Fruit fly (Drosophila melanogaster): ENCODE measurements around the gene CG1138.

CG1138 gene

dm6 chr3R:6597922-6598321 is at the start of gene CG1138:
TSS of gene CG1138 (minus strand) at chr3R:6598022.
- no peak for TF ChIP-seq Ets98B (GFP tag; IDR thresholded peaks at IDR 0.05)
- no peak for TF ChIP-seq gl (tag; optimal IDR thresholded peaks at IDR 0.05)
- TF ChIP-seq Pif1B (GFP tag; optimal IDR thresholded peaks at IDR 0.05), result no peak
- TF ChIP-seq D1 (tag; optimal IDR thresholded peaks at IDR 0.05), result no peak
- no peak for TF ChIP-seq CG13204 (GFP tag; optimal IDR thresholded peaks at IDR 0.05)
- TF ChIP-seq CG9948 (tag; optimal IDR thresholded peaks at IDR 0.05), result no peak
- no peak for TF ChIP-seq Pif1A (GFP tag; optimal IDR thresholded peaks at IDR 0.05)
- TF ChIP-seq Snoo (tag; optimal IDR thresholded peaks at IDR 0.05), result no peak
- TF ChIP-seq fd96Ca (GFP tag; IDR thresholded peaks at IDR 0.05), result no peak
- no peak for TF ChIP-seq CG14655 (GFP tag; optimal IDR thresholded peaks at IDR 0.05)
- TF ChIP-seq CG12605 (GFP tag; IDR thresholded peaks at IDR 0.05), result no peak
- no peak for TF ChIP-seq CG17806 (tag; optimal IDR thresholded peaks at IDR 0.05)
- no peak for TF ChIP-seq CG15710 (tag; optimal IDR thresholded peaks at IDR 0.05)
- TF ChIP-seq CG8301 (tag; optimal IDR thresholded peaks at IDR 0.05), result no peak
- no peak for TF ChIP-seq EcR (GFP tag; optimal IDR thresholded peaks at IDR 0.05)
- no peak for TF ChIP-seq CG10348 (GFP tag; IDR thresholded peaks at IDR 0.05)

DNA sequence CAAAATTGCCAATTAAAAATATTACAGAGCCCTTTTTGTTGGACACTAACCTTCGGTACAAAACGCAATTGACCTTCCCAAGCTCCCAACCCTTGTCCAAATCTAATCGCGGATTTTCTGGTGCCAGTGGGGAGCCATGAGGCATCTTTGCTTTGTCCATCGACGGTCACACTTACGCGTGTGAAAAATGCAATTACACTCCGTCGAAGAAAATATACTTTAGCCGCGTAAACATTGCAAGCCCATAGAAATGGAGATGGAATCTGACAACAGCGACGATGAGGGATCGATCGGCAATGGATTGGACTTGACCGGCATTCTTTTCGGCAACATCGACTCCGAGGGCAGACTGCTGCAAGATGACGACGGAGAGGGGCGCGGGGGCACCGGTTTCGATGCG is 48.9 kb upstream of the CG1138 start, which contains the start of gene Taf1:
Gene Taf1 (plus strand): TSS at position 150 of the 400 bp plus-strand sequence.
- TF ChIP-seq Pif1B (GFP tag; optimal IDR thresholded peaks at IDR 0.05), result no peak
- TF ChIP-seq CG4496 (GFP tag; IDR thresholded peaks at IDR 0.05), result no peak
- no peak for TF ChIP-seq Pif1A (GFP tag; optimal IDR thresholded peaks at IDR 0.05)
- TF ChIP-seq Snoo (tag; optimal IDR thresholded peaks at IDR 0.05), result no peak
- no peak for TF ChIP-seq CG10348 (GFP tag; IDR thresholded peaks at IDR 0.05)
- TF ChIP-seq gl (tag; optimal IDR thresholded peaks at IDR 0.05), result no peak

DNA sequence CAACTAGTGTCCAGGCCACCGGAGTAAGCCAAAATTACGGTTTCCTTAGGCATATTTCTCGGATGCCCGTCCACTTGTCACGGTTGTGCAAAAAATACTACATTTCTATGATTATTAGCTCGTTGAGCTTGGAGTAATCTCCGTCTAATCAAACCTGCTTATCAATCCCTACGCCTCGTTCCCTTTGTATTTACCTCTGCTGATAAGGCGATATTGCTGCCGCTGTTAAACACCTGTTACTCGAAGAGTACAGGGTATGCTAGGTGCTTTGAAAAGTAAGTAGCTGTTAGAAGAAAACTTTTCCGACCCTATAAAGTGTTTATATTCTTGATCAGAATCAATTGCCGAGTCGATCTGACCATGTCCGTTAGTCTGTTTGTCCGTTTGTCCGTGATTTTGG is 46.5 kb upstream of the CG1138 start, which contains the start of gene Ass:
Gene Ass (minus strand): TSS at position 101 of the 400 bp plus-strand sequence.
- TF ChIP-seq CG4496 (GFP tag; IDR thresholded peaks at IDR 0.05) (no peak), CG9948 (tag; optimal IDR thresholded peaks at IDR 0.05) (no peak), Ets98B (GFP tag; IDR thresholded peaks at IDR 0.05) (no peak), CG34367 (tag; optimal IDR thresholded peaks at IDR 0.05) (no peak), CG14655 (GFP tag; optimal IDR thresholded peaks at IDR 0.05) (no peak), CG12605 (GFP tag; IDR thresholded peaks at IDR 0.05) (no peak), CG32121 (GFP tag; IDR thresholded peaks at IDR 0.05) (no peak), CG8301 (tag; optimal IDR thresholded peaks at IDR 0.05) (no peak), EcR (GFP tag; optimal IDR thresholded peaks at IDR 0.05) (no peak), Pif1A (GFP tag; optimal IDR thresholded peaks at IDR 0.05) (no peak), CG13204 (GFP tag; optimal IDR thresholded peaks at IDR 0.05) (no peak), fd96Ca (GFP tag; IDR thresholded peaks at IDR 0.05) (no peak), CG15710 (tag; optimal IDR thresholded peaks at IDR 0.05) (no peak), D1 (tag; optimal IDR thresholded peaks at IDR 0.05) (no peak), CG10348 (GFP tag; IDR thresholded peaks at IDR 0.05) (no peak), Pif1B (GFP tag; optimal IDR thresholded peaks at IDR 0.05) (no peak), rn (GFP tag; IDR thresholded peaks at IDR 0.05) (no peak), gl (tag; optimal IDR thresholded peaks at IDR 0.05) (no peak), CG8159 (tag; optimal IDR thresholded peaks at IDR 0.05) (no peak), Snoo (tag; optimal IDR thresholded peaks at IDR 0.05) (no peak)

- no peak for TF ChIP-seq CG8159 (tag; optimal IDR thresholded peaks at IDR 0.05)
- no peak for TF ChIP-seq CG10348 (GFP tag; IDR thresholded peaks at IDR 0.05)
- TF ChIP-seq CG34367 (tag; optimal IDR thresholded peaks at IDR 0.05), result no peak
- TF ChIP-seq fd96Ca (GFP tag; IDR thresholded peaks at IDR 0.05), result no peak
- no peak for TF ChIP-seq rn (GFP tag; IDR thresholded peaks at IDR 0.05)
- TF ChIP-seq CG4496 (GFP tag; IDR thresholded peaks at IDR 0.05), result no peak
- no peak for TF ChIP-seq CG32121 (GFP tag; IDR thresholded peaks at IDR 0.05)
- no peak for TF ChIP-seq D1 (tag; optimal IDR thresholded peaks at IDR 0.05)
- TF ChIP-seq EcR (GFP tag; optimal IDR thresholded peaks at IDR 0.05), result no peak
- no peak for TF ChIP-seq CG17806 (tag; optimal IDR thresholded peaks at IDR 0.05)
- TF ChIP-seq gl (tag; optimal IDR thresholded peaks at IDR 0.05), result no peak
- no peak for TF ChIP-seq Pif1B (GFP tag; optimal IDR thresholded peaks at IDR 0.05)
- TF ChIP-seq Snoo (tag; optimal IDR thresholded peaks at IDR 0.05), result no peak
- TF ChIP-seq CG8301 (tag; optimal IDR thresholded peaks at IDR 0.05), result no peak
- TF ChIP-seq Ets98B (GFP tag; IDR thresholded peaks at IDR 0.05), result no peak
- TF ChIP-seq CG12605 (GFP tag; IDR thresholded peaks at IDR 0.05), result no peak
- TF ChIP-seq CG9948 (tag; optimal IDR thresholded peaks at IDR 0.05), result no peak
- no peak for TF ChIP-seq CG15710 (tag; optimal IDR thresholded peaks at IDR 0.05)
- no peak for TF ChIP-seq CG13204 (GFP tag; optimal IDR thresholded peaks at IDR 0.05)
These were observed 43.1 kb upstream of the CG1138 start, which contains the start of gene CG31286 for dm6 chr3R:6640932-6641331. TSS of gene CG31286 (plus strand) at chr3R:6641232.

- no peak for TF ChIP-seq Snoo (tag; optimal IDR thresholded peaks at IDR 0.05)
- TF ChIP-seq rn (GFP tag; IDR thresholded peaks at IDR 0.05), result no peak
- no peak for TF ChIP-seq Pif1B (GFP tag; optimal IDR thresholded peaks at IDR 0.05)
- TF ChIP-seq CG15710 (tag; optimal IDR thresholded peaks at IDR 0.05), result no peak
- no peak for TF ChIP-seq CG34367 (tag; optimal IDR thresholded peaks at IDR 0.05)
- no peak for TF ChIP-seq CG8159 (tag; optimal IDR thresholded peaks at IDR 0.05)
- TF ChIP-seq CG8301 (tag; optimal IDR thresholded peaks at IDR 0.05), result no peak
- TF ChIP-seq CG4496 (GFP tag; IDR thresholded peaks at IDR 0.05), result no peak
- no peak for TF ChIP-seq CG32121 (GFP tag; IDR thresholded peaks at IDR 0.05)
These were observed 32.0 kb upstream of the CG1138 start, which contains the start of gene sunz for dm6 chr3R:6629851-6630250. TSS of gene sunz (plus strand) at chr3R:6630151.

- TF ChIP-seq CG34367 (tag; optimal IDR thresholded peaks at IDR 0.05), result no peak
- TF ChIP-seq CG4496 (GFP tag; IDR thresholded peaks at IDR 0.05), result no peak
- no peak for TF ChIP-seq CG8301 (tag; optimal IDR thresholded peaks at IDR 0.05)
- no peak for TF ChIP-seq gl (tag; optimal IDR thresholded peaks at IDR 0.05)
- no peak for TF ChIP-seq rn (GFP tag; IDR thresholded peaks at IDR 0.05)
- no peak for TF ChIP-seq CG17806 (tag; optimal IDR thresholded peaks at IDR 0.05)
- no peak for TF ChIP-seq D1 (tag; optimal IDR thresholded peaks at IDR 0.05)
- no peak for TF ChIP-seq EcR (GFP tag; optimal IDR thresholded peaks at IDR 0.05)
- TF ChIP-seq CG13204 (GFP tag; optimal IDR thresholded peaks at IDR 0.05), result no peak
- no peak for TF ChIP-seq Pif1A (GFP tag; optimal IDR thresholded peaks at IDR 0.05)
- no peak for TF ChIP-seq CG15710 (tag; optimal IDR thresholded peaks at IDR 0.05)
- no peak for TF ChIP-seq Ets98B (GFP tag; IDR thresholded peaks at IDR 0.05)
- no peak for TF ChIP-seq CG9948 (tag; optimal IDR thresholded peaks at IDR 0.05)
- no peak for TF ChIP-seq CG14655 (GFP tag; optimal IDR thresholded peaks at IDR 0.05)
- TF ChIP-seq fd96Ca (GFP tag; IDR thresholded peaks at IDR 0.05), result no peak
- TF ChIP-seq CG10348 (GFP tag; IDR thresholded peaks at IDR 0.05), result no peak
- no peak for TF ChIP-seq Pif1B (GFP tag; optimal IDR thresholded peaks at IDR 0.05)
These were observed 31.4 kb upstream of the CG1138 start, which contains the start of gene CG15177 for dm6 chr3R:6629221-6629620. TSS of gene CG15177 (minus strand) at chr3R:6629321.

Data from whole organism, pupa.